Fruit fly (Drosophila melanogaster) whole organism, adult: ENCODE results near the gene ara.

Source experiments
- CG33017 ChIP-seq: fragments of 200-800 bp; sonication (Bioruptor generic); optimal IDR thresholded peaks from 2 replicates; lab custom pipeline; 2018; ENCODE audit warnings: missing biosample characterization, mild to moderate bottlenecking, missing genetic modification characterization, moderate library complexity
- Mnt ChIP-seq: fragments of 200-800 bp; sonication (Bioruptor generic); optimal IDR thresholded peaks from 2 replicates; lab custom pipeline; 2016; ENCODE audit warnings: missing biosample characterization, mild to moderate bottlenecking, missing genetic modification characterization
- kay ChIP-seq: fragments of 200-800 bp; sonication (Bioruptor generic); peaks from one replicate; lab custom pipeline; 2016; ENCODE audit warnings: missing biosample characterization, missing genetic modification characterization, borderline replicate concordance
- toe ChIP-seq: fragments of 200-800 bp; sonication (Bioruptor generic); optimal IDR thresholded peaks from 2 replicates; lab custom pipeline; 2016; ENCODE audit warnings: missing biosample characterization, missing genetic modification characterization

DNA sequence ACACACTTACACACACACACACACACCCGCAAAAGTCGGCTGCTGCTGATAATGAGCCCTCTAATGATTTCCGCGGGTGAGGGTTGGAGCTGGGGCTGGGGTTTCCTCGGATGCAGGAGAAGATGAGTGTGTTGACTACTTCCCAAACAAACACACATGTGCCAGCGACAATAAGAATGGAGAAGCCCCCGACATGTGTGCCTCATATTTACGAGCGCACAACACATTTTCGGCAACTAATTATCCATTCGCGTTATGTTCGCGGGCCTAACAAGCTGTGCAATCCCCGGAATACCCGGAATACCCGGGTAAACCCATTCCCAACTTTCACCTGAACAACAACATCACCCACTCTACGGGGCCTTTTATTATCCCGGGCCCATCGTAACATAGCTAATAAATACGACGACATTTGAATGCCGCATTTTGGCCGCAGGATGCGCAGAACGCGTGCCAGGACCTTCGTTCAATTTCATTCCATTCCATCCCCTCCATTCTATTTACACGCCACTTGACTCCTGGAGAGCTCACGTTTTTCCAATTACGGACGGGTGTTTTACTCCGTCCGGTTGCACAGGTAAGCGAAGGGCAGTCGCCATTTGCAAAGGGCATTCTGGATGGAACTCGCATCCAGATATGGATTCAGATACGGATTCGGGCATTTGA, 14.3 kb upstream of the ara start:
- no peak for TF ChIP-seq kay (GFP tag; lab: Kevin White, UChicago)
- TF ChIP-seq Mnt: no peak
- no peak for TF ChIP-seq CG33017 (tag; lab: Kevin White, UChicago)
- TF ChIP-seq toe (GFP tag; lab: Kevin White, UChicago): no peak
